Worm (Caenorhabditis elegans) whole organism, late embryonic: ENCODE data around the gene cpg-8.

Experiments
- ama-1 ChIP-seq: fragments of 150-350 bp; optimal IDR thresholded peaks from 2 replicates; lab custom pipeline; 2014
- ceh-18 ChIP-seq: sonication (generic microtip); optimal IDR thresholded peaks from 2 replicates; lab custom pipeline; 2016; ENCODE audit warnings: missing genetic modification characterization, missing compliant biosample characterization
- hlh-15 ChIP-seq: sonication (generic microtip); optimal IDR thresholded peaks from 2 replicates; lab custom pipeline; 2016; ENCODE audit warnings: missing genetic modification characterization, missing compliant biosample characterization
- pag-3 ChIP-seq: sonication (generic microtip); optimal IDR thresholded peaks from 2 replicates; lab custom pipeline; 2016; ENCODE audit warnings: missing compliant biosample characterization, missing genetic modification characterization, borderline replicate concordance
- pqm-1 ChIP-seq: sonication (generic microtip); optimal IDR thresholded peaks from 2 replicates; lab custom pipeline; 2016; ENCODE audit warnings: missing genetic modification characterization, missing compliant biosample characterization
- unc-86 ChIP-seq: sonication (generic microtip); optimal IDR thresholded peaks from 2 replicates; lab custom pipeline; 2016; ENCODE audit warnings: missing genetic modification characterization, missing compliant biosample characterization
- zip-5 ChIP-seq: sonication (generic microtip); optimal IDR thresholded peaks from 2 replicates; lab custom pipeline; 2016; ENCODE audit warnings: missing genetic modification characterization, missing compliant biosample characterization

DNA sequence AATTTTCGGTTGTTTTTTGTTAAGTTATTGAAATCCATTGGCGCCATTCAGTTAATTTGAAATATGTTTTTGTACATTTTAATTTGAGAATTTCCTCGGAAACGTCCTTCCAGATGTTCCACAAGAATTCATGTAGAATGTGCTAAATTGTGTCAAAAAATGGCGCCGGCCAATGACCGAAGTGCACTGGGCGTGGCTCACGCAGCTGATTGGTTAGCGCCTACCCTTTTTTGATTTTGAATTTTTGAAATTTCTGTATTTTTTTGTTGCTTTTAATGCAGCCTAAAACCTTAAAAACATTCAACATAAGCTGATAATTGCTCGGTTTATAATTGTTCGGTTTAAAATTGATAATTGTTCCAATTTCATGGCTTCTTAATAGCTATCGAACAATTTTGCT lies 15.4 kb downstream of the cpg-8 start:
- TF ChIP-seq pqm-1 (tag; lab: Kevin White, UChicago) (no peak), pag-3 (tag; lab: Kevin White, UChicago) (no peak), unc-86 (no peak), zip-5 (tag; lab: Kevin White, UChicago) (no peak), hlh-15 (tag; lab: Kevin White, UChicago) (no peak), ama-1 (lab: Kevin White, UChicago) (no peak), ceh-18 (no peak)
